Worm (Caenorhabditis elegans) whole organism, L2 larva: ENCODE data around the gene R02F11.12.

ENCODE experiments used
- ZK546.5 ChIP-seq: sonication (generic microtip); optimal IDR thresholded peaks from 2 replicates; lab custom pipeline; 2017; ENCODE audit warnings: missing biosample characterization, missing genetic modification characterization
- aly-2 ChIP-seq: fragments of 150-350 bp; optimal IDR thresholded peaks from 2 replicates; lab custom pipeline; 2014; ENCODE audit warnings: missing biosample characterization, missing genetic modification characterization
- blmp-1 ChIP-seq: sonication (generic microtip); optimal IDR thresholded peaks from 2 replicates; lab custom pipeline; 2017; ENCODE audit warnings: missing genetic modification characterization, mild to moderate bottlenecking, missing compliant biosample characterization, antibody characterized with exemption, moderate library complexity; ENCODE audit not compliant: insufficient read depth
- ceh-16 ChIP-seq: fragments of 150-350 bp; optimal IDR thresholded peaks from 2 replicates; lab custom pipeline; 2014; ENCODE audit warnings: missing biosample characterization, missing genetic modification characterization
- mdl-1 ChIP-seq, 2 experiments: fragments of 150-350 bp in 1 of 2; sonication (generic microtip) in 1 of 2; optimal IDR thresholded peaks; 2 replicates each; lab custom pipeline; 2017; ENCODE audit warnings: missing biosample characterization in 2 of 2, missing genetic modification characterization in 2 of 2
- nhr-10 ChIP-seq: sonication (generic microtip); optimal IDR thresholded peaks from 2 replicates; lab custom pipeline; 2017; ENCODE audit warnings: missing biosample characterization, missing genetic modification characterization
- nhr-25 ChIP-seq: fragments of 150-350 bp; sonication (generic microtip); optimal IDR thresholded peaks from 3 replicates; lab custom pipeline; 2014; ENCODE audit warnings: missing biosample characterization, missing genetic modification characterization
- skn-1 ChIP-seq: sonication (generic microtip); optimal IDR thresholded peaks from 2 replicates; lab custom pipeline; 2017; ENCODE audit warnings: missing biosample characterization, missing genetic modification characterization
- sma-9 ChIP-seq, 2 experiments: fragments of 150-350 bp in 1 of 2; sonication (generic microtip) in 1 of 2; optimal IDR thresholded peaks; 2 replicates each; lab custom pipeline; 2014 to 2016; ENCODE audit warnings: missing genetic modification characterization in 2 of 2, mild to moderate bottlenecking in 1 of 2, missing biosample characterization in 1 of 2, missing compliant biosample characterization in 1 of 2, missing genetic modification reagents in 1 of 2, moderate library complexity in 1 of 2
- snpc-4 ChIP-seq: fragments of 150-350 bp; optimal IDR thresholded peaks from 2 replicates; lab custom pipeline; 2014; ENCODE audit warnings: missing biosample characterization, missing genetic modification characterization
- unc-39 ChIP-seq: fragments of 150-350 bp; optimal IDR thresholded peaks from 2 replicates; lab custom pipeline; 2014; ENCODE audit warnings: missing biosample characterization, missing genetic modification characterization
- unc-62 ChIP-seq: fragments of 150-350 bp; optimal IDR thresholded peaks from 2 replicates; lab custom pipeline; 2014; ENCODE audit warnings: missing biosample characterization, missing genetic modification reagents, missing genetic modification characterization
- zag-1 ChIP-seq: fragments of 150-350 bp; optimal IDR thresholded peaks from 2 replicates; lab custom pipeline; 2014; ENCODE audit warnings: missing biosample characterization, missing genetic modification characterization
- ztf-4 ChIP-seq: fragments of 150-350 bp; optimal IDR thresholded peaks from 2 replicates; lab custom pipeline; 2014; ENCODE audit warnings: missing biosample characterization, missing genetic modification characterization

DNA sequence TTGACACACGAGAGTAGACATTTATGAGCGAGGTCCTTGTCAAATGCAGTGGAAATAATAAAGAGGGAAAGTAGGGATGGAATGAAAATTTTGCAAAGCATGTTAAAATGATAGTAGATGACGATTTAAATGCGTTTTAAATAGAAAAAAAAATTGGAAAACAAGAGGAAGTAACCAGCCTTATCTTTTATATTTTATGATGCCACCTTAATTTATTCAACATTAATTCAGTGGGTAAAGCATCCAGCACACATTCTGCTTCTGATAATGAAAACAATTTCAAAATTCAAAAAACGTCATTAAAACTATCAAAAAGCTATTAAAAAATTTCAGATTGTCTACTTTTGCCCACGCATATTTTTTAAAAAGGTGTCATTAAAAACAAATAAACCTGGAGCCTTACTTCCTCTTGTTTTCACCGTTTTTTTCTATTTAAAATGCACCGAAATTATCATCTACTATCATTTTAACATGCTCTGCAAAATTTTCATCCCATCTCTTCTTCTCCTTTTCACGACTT lies 5.1 kb upstream of the R02F11.12 start, which contains the start of the genes Y60C6A.2 and Y60C6A.3:
- no peak for TF ChIP-seq snpc-4 (tag; lab: Kevin White, UChicago)
- no peak for TF ChIP-seq mdl-1 (tag; optimal IDR thresholded peaks at IDR 0.05; lab: Kevin White, UChicago)
- TF ChIP-seq nhr-25 (tag; lab: Kevin White, UChicago), result no peak
- no peak for TF ChIP-seq zag-1
- no peak for TF ChIP-seq unc-39 (tag; lab: Kevin White, UChicago)
- TF ChIP-seq skn-1 (tag; lab: Kevin White, UChicago), result no peak
- no peak for TF ChIP-seq ztf-4 (tag; lab: Kevin White, UChicago)
- no peak for TF ChIP-seq ceh-16
- TF ChIP-seq nhr-10 (tag; lab: Kevin White, UChicago), result no peak
- TF ChIP-seq blmp-1, result no peak
- no peak for TF ChIP-seq sma-9 (GFP tag; optimal IDR thresholded peaks at IDR 0.05; lab: Kevin White, UChicago)
- TF ChIP-seq sma-9 (tag; optimal IDR thresholded peaks at IDR 0.05; lab: Kevin White, UChicago), result no peak
- no peak for TF ChIP-seq unc-62 (GFP tag; lab: Kevin White, UChicago)
- TF ChIP-seq ZK546.5 (tag; lab: Kevin White, UChicago), result no peak
- no peak for TF ChIP-seq aly-2
